Worm (Caenorhabditis elegans) whole organism, midembryonic: ENCODE measurements around the gene ifb-2.

Experiments used
- T22C8.4 ChIP-seq: fragments of 200-800 bp; sonication (Bioruptor generic); IDR thresholded peaks from 2 replicates; pipeline ENCODE4 v1.3.6; 2022; ENCODE audit warnings: missing genetic modification characterization, missing compliant biosample characterization
- cog-1 ChIP-seq: sonication (generic microtip); optimal IDR thresholded peaks from 2 replicates; lab custom pipeline; 2016; ENCODE audit warnings: missing genetic modification characterization, missing compliant biosample characterization
- flt-1 ChIP-seq: fragments of 200-800 bp; sonication (Bioruptor generic); IDR thresholded peaks from 2 replicates; pipeline ENCODE4 v1.3.6; 2022; ENCODE audit warnings: missing genetic modification characterization, missing compliant biosample characterization
- klf-2 ChIP-seq: fragments of 200-800 bp; sonication (Bioruptor generic); conservative IDR thresholded peaks from 2 replicates; pipeline ENCODE4 v1.3.6; 2022; ENCODE audit warnings: missing genetic modification reagents, missing genetic modification characterization, missing compliant biosample characterization
- med-1 ChIP-seq: sonication (generic microtip); optimal IDR thresholded peaks from 2 replicates; lab custom pipeline; 2017; ENCODE audit warnings: missing genetic modification characterization, mild to moderate bottlenecking, missing compliant biosample characterization, antibody characterized with exemption, missing genetic modification reagents; ENCODE audit not compliant: insufficient read depth
- ref-1 ChIP-seq: fragments of 200-800 bp; sonication (Bioruptor generic); conservative IDR thresholded peaks from 2 replicates; pipeline ENCODE4 v1.3.6; 2022; ENCODE audit warnings: missing genetic modification reagents, missing genetic modification characterization, missing compliant biosample characterization
- tab-1 ChIP-seq: fragments of 200-800 bp; sonication (Bioruptor generic); IDR thresholded peaks from 2 replicates; pipeline ENCODE4 v1.3.6; 2022; ENCODE audit warnings: missing genetic modification characterization, missing compliant biosample characterization
- ztf-23 ChIP-seq: fragments of 200-800 bp; sonication (Bioruptor generic); IDR thresholded peaks from 2 replicates; pipeline ENCODE4 v1.3.6; 2022; ENCODE audit warnings: missing genetic modification reagents, missing genetic modification characterization, missing compliant biosample characterization
- ztf-29 ChIP-seq: fragments of 200-800 bp; sonication (Bioruptor generic); IDR thresholded peaks from 2 replicates; pipeline ENCODE4 v1.3.6; 2022; ENCODE audit warnings: missing genetic modification reagents, missing genetic modification characterization, missing compliant biosample characterization

DNA sequence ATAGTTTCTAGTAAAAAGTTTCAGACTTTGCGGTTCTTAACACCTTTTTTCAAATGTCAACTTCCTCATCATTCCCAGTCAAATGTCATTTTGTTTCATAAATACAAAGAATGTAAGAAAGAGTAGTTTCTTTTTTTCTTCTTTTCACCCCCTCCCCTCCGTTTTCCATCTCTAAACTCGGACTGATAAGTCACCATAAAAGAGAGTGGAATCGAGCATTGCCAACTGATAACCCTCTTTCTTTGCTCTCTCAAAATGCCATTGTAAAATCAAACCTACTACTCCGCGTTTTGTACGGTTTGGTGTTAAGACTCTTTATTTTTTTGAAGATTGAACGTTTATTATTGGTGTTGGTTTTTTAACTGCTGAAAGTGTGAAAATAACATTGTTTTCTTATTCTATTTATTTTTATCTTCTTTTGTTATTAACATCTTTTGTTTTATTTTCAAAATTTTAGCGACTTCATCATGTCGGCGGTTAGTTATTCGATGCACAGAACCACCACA lies at the start of gene ifb-2:
- TF ChIP-seq flt-1, result no peak
- TF ChIP-seq ztf-29 (GFP tag; lab: Robert Waterston, UW), result no peak
- no peak for TF ChIP-seq ref-1
- TF ChIP-seq klf-2 (GFP tag; lab: Robert Waterston, UW), result no peak
- no peak for TF ChIP-seq cog-1 (tag; lab: Kevin White, UChicago)
- TF ChIP-seq ztf-23 (GFP tag; lab: Robert Waterston, UW), result no peak
- no peak for TF ChIP-seq med-1 (GFP tag; lab: Kevin White, UChicago)
- TF ChIP-seq tab-1, result no peak
- no peak for TF ChIP-seq T22C8.4 (GFP tag; lab: Robert Waterston, UW)
